Worm (Caenorhabditis elegans): ENCODE data around the gene rcq-5.

DNA sequence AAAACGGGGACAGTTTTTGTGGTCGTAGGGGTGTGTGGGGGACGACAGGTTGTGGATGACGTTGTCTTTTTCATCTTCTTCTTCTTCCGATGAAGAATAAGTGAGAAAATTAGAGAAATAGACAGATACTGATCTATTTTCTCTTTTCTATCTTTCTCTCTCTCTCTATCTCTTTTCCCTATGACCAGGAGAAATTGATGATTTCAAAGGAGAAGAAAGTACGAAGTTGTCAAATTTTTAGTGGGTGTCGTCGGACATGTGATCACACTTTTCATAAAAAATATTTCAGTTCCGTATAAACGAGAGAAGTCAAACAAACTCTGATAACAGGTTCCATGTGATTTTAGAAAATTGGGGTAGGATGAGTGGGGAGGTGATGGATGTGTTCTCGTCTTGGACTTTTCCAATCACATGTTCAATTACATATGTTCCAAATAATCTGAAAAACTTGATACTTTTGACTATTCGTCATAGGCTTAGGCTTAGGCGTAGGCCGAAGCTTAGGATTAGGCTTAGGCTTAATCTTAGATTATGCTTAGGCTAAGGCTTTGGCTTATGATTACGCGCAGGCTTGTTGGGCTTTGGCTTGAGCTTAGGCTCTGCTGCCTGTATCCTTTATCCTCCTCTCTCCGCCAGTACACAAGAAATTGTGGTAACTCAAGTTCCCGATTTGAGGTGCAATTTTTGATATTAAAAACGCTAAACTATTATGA is 42.3 kb upstream of the rcq-5 start:
- TF ChIP-seq dox-1 (GFP tag; IDR thresholded peaks at IDR 0.05) (no peak), F49E8.2 (tag; optimal IDR thresholded peaks at IDR 0.05; ENCODE audit: insufficient read depth) (no peak), nhr-120 (GFP tag; IDR thresholded peaks at IDR 0.05) (no peak), unc-62 (GFP tag; optimal IDR thresholded peaks at IDR 0.05) (no peak), pha-4 (tag; optimal IDR thresholded peaks at IDR 0.05) (no peak), ama-1 (optimal IDR thresholded peaks at IDR 0.05) (no peak), ama-1 (GFP tag; optimal IDR thresholded peaks at IDR 0.05) (no peak), rcor-1 (GFP tag; IDR thresholded peaks at IDR 0.05) (no peak), hlh-12 (tag; optimal IDR thresholded peaks at IDR 0.05) (no peak), F52B5.7 (tag; optimal IDR thresholded peaks at IDR 0.05) (no peak), F55B11.4 (tag; optimal IDR thresholded peaks at IDR 0.05; ENCODE audit: borderline replicate concordance, insufficient read depth) (no peak), cebp-2 (GFP tag; IDR thresholded peaks at IDR 0.05) (no peak), egl-44 (GFP tag; IDR thresholded peaks at IDR 0.05) (no peak)
